Fruit fly (Drosophila melanogaster) whole organism, embryonic: ENCODE results near the gene Him.

Experiments used
- Atf-2 ChIP-seq: fragments of 200-800 bp; sonication (Bioruptor generic); optimal IDR thresholded peaks from 2 replicates; lab custom pipeline; 2016; ENCODE audit warnings: missing biosample characterization, missing genetic modification characterization
- Awh ChIP-seq: fragments of 200-800 bp; sonication (Bioruptor generic); IDR thresholded peaks from 2 replicates; pipeline ENCODE4, ENCODE4 v1.3.6; 2022; ENCODE audit warnings: missing biosample characterization, missing genetic modification characterization
- BtbVII ChIP-seq: fragments of 200-800 bp; sonication (Bioruptor generic); optimal IDR thresholded peaks from 3 replicates; lab custom pipeline; 2017; ENCODE audit warnings: missing biosample characterization, mild to moderate bottlenecking, missing genetic modification characterization
- CG11247 ChIP-seq: fragments of 200-800 bp; sonication (Bioruptor generic); IDR thresholded peaks from 2 replicates; pipeline ENCODE4 v1.3.6; 2022; ENCODE audit warnings: missing biosample characterization, missing genetic modification characterization
- CG12659 ChIP-seq: fragments of 200-800 bp; sonication (Bioruptor generic); optimal IDR thresholded peaks from 3 replicates; lab custom pipeline; 2017; ENCODE audit warnings: mild to moderate bottlenecking, missing biosample characterization, missing genetic modification reagents, missing genetic modification characterization
- CG15696 ChIP-seq: fragments of 200-800 bp; sonication (Bioruptor generic); optimal IDR thresholded peaks from 2 replicates; lab custom pipeline; 2019; ENCODE audit warnings: missing biosample characterization, mild to moderate bottlenecking, missing genetic modification characterization, moderate library complexity
- CG1603 ChIP-seq: fragments of 200-800 bp; sonication (Bioruptor generic); optimal IDR thresholded peaks from 2 replicates; lab custom pipeline; 2019; ENCODE audit warnings: missing biosample characterization, mild to moderate bottlenecking, missing genetic modification characterization, moderate library complexity
- CG17361 ChIP-seq: fragments of 200-800 bp; sonication (Bioruptor generic); IDR thresholded peaks from 3 replicates; pipeline ENCODE4 v1.3.6; 2022; ENCODE audit warnings: missing biosample characterization, missing genetic modification characterization
- CG17612 ChIP-seq: fragments of 200-800 bp; sonication (Bioruptor generic); IDR thresholded peaks from 2 replicates; pipeline ENCODE4 v1.3.6; 2022; ENCODE audit warnings: missing biosample characterization, missing genetic modification characterization
- CG17829 ChIP-seq: fragments of 200-800 bp; optimal IDR thresholded peaks from 2 replicates; lab custom pipeline; 2019; ENCODE audit warnings: missing biosample characterization, mild to moderate bottlenecking, missing genetic modification characterization, moderate library complexity
- CG1792 ChIP-seq: fragments of 200-800 bp; sonication (Bioruptor generic); optimal IDR thresholded peaks from 2 replicates; lab custom pipeline; 2016; ENCODE audit warnings: missing biosample characterization, missing genetic modification characterization
- CG2202 ChIP-seq: fragments of 200-800 bp; sonication (Bioruptor generic); optimal IDR thresholded peaks from 2 replicates; lab custom pipeline; 2018; ENCODE audit warnings: missing biosample characterization, mild to moderate bottlenecking, missing genetic modification characterization
- CG3065 ChIP-seq: fragments of 200-800 bp; sonication (Bioruptor generic); optimal IDR thresholded peaks from 2 replicates; lab custom pipeline; 2016; ENCODE audit warnings: missing biosample characterization, missing genetic modification characterization
- CG33557 ChIP-seq: fragments of 200-800 bp; sonication (Bioruptor generic); optimal IDR thresholded peaks from 2 replicates; lab custom pipeline; 2019; ENCODE audit warnings: missing biosample characterization, mild to moderate bottlenecking, missing genetic modification characterization, moderate library complexity
- CG3847 ChIP-seq: fragments of 200-800 bp; sonication (Bioruptor generic); IDR thresholded peaks from 2 replicates; pipeline ENCODE4 v1.3.6; 2022; ENCODE audit warnings: missing biosample characterization, missing genetic modification characterization
- CG4854 ChIP-seq: fragments of 200-800 bp; sonication (Bioruptor generic); optimal IDR thresholded peaks from 2 replicates; lab custom pipeline; 2016; ENCODE audit warnings: missing biosample characterization, missing genetic modification characterization, inconsistent platforms
- CG6175 ChIP-seq: fragments of 200-800 bp; sonication (Bioruptor generic); IDR thresholded peaks from 3 replicates; pipeline ENCODE4 v1.3.6; 2022; ENCODE audit warnings: missing biosample characterization, missing genetic modification characterization
- CG6854 ChIP-seq: fragments of 200-800 bp; sonication (Bioruptor generic); optimal IDR thresholded peaks from 3 replicates; lab custom pipeline; 2017; ENCODE audit warnings: missing biosample characterization, mild to moderate bottlenecking, missing genetic modification characterization
- CG7839 ChIP-seq: fragments of 200-800 bp; sonication (Bioruptor generic); optimal IDR thresholded peaks from 3 replicates; lab custom pipeline; 2018; ENCODE audit warnings: missing biosample characterization, mild to moderate bottlenecking, missing genetic modification characterization, moderate library complexity
- CG9817 ChIP-seq: fragments of 200-800 bp; sonication (Bioruptor generic); optimal IDR thresholded peaks from 2 replicates; lab custom pipeline; 2018; ENCODE audit warnings: missing biosample characterization, mild to moderate bottlenecking, missing genetic modification characterization, moderate library complexity
- GATAe ChIP-seq: fragments of 200-800 bp; sonication (Bioruptor generic); conservative IDR thresholded peaks from 2 replicates; pipeline ENCODE4 v1.3.6; 2022; ENCODE audit warnings: missing biosample characterization, missing genetic modification characterization
- HLHmδ ChIP-seq: fragments of 200-800 bp; sonication (Bioruptor generic); optimal IDR thresholded peaks from 2 replicates; lab custom pipeline; 2018; ENCODE audit warnings: missing biosample characterization, mild to moderate bottlenecking, missing genetic modification characterization, moderate library complexity
- Lhr ChIP-seq: fragments of 200-800 bp; sonication (Bioruptor generic); optimal IDR thresholded peaks from 3 replicates; lab custom pipeline; 2017; ENCODE audit warnings: mild to moderate bottlenecking, missing biosample characterization, missing genetic modification reagents, missing genetic modification characterization
- Lpt ChIP-seq: fragments of >200 bp; optimal IDR thresholded peaks from 2 replicates; lab custom pipeline; 2018; ENCODE audit warnings: missing biosample characterization, missing genetic modification characterization
- Mrtf ChIP-seq: fragments of 200-800 bp; sonication (Bioruptor generic); IDR thresholded peaks from 3 replicates; pipeline ENCODE4 v1.3.6; 2022; ENCODE audit warnings: missing biosample characterization, missing genetic modification characterization
- Nf-YB ChIP-seq: fragments of 200-800 bp; sonication (Bioruptor generic); optimal IDR thresholded peaks from 3 replicates; lab custom pipeline; 2019; ENCODE audit warnings: missing biosample characterization, mild to moderate bottlenecking, missing genetic modification characterization, moderate library complexity
- PHDP ChIP-seq: fragments of 200-800 bp; sonication (Bioruptor generic); optimal IDR thresholded peaks from 3 replicates; lab custom pipeline; 2018; ENCODE audit warnings: missing biosample characterization, mild to moderate bottlenecking, missing genetic modification characterization, moderate library complexity
- Six4 ChIP-seq: fragments of 200-800 bp; sonication (Bioruptor generic); optimal IDR thresholded peaks from 2 replicates; lab custom pipeline; 2016; ENCODE audit warnings: missing biosample characterization, missing genetic modification characterization
- Ssrp ChIP-seq: fragments of 200-800 bp; sonication (Bioruptor generic); optimal IDR thresholded peaks from 2 replicates; lab custom pipeline; 2018; ENCODE audit warnings: missing biosample characterization, mild to moderate bottlenecking, missing genetic modification characterization, moderate library complexity
- bcd ChIP-seq: fragments of 200-800 bp; sonication (Bioruptor generic); optimal IDR thresholded peaks from 2 replicates; lab custom pipeline; 2017; ENCODE audit warnings: missing biosample characterization, mild to moderate bottlenecking, missing genetic modification characterization
- cg ChIP-seq: fragments of 200-800 bp; sonication (Bioruptor generic); optimal IDR thresholded peaks from 3 replicates; lab custom pipeline; 2019; ENCODE audit warnings: missing biosample characterization, mild to moderate bottlenecking, missing genetic modification characterization, moderate library complexity
- da ChIP-seq: fragments of 200-800 bp; sonication (Bioruptor generic); optimal IDR thresholded peaks from 2 replicates; lab custom pipeline; 2016; ENCODE audit warnings: missing biosample characterization, missing genetic modification characterization
- dmrt11E ChIP-seq: fragments of 200-800 bp; sonication (Bioruptor generic); optimal IDR thresholded peaks from 3 replicates; lab custom pipeline; 2018; ENCODE audit warnings: missing biosample characterization, mild to moderate bottlenecking, missing genetic modification characterization, moderate library complexity
- dmrt99B ChIP-seq: fragments of 200-800 bp; sonication (Bioruptor generic); optimal IDR thresholded peaks from 2 replicates; lab custom pipeline; 2018; ENCODE audit warnings: missing biosample characterization, mild to moderate bottlenecking, missing genetic modification characterization, moderate library complexity
- emc ChIP-seq: fragments of 200-800 bp; sonication (Bioruptor generic); optimal IDR thresholded peaks from 2 replicates; lab custom pipeline; 2016; ENCODE audit warnings: missing biosample characterization, missing genetic modification characterization
- fru ChIP-seq: fragments of >200 bp; optimal IDR thresholded peaks from 2 replicates; lab custom pipeline; 2017
- gcm ChIP-seq: fragments of 200-800 bp; sonication (Bioruptor generic); optimal IDR thresholded peaks from 2 replicates; lab custom pipeline; 2019; ENCODE audit warnings: missing biosample characterization, mild to moderate bottlenecking, missing genetic modification characterization, moderate library complexity
- gsb-n ChIP-seq: fragments of 200-800 bp; sonication (Bioruptor generic); optimal IDR thresholded peaks from 3 replicates; lab custom pipeline; 2018; ENCODE audit warnings: missing biosample characterization, mild to moderate bottlenecking, missing genetic modification characterization
- gt ChIP-seq: fragments of 200-800 bp; sonication (Bioruptor generic); IDR thresholded peaks from 2 replicates; pipeline ENCODE4 v1.3.6; 2022; ENCODE audit warnings: missing biosample characterization, missing genetic modification characterization
- kah ChIP-seq: fragments of 200-800 bp; sonication (Bioruptor generic); optimal IDR thresholded peaks from 2 replicates; lab custom pipeline; 2018; ENCODE audit warnings: missing biosample characterization, mild to moderate bottlenecking, missing genetic modification characterization
- lola ChIP-seq, 3 experiments: fragments of >200 bp in 2 of 3; fragments of 200-800 bp in 1 of 3; sonication (Bioruptor generic) in 1 of 3; optimal IDR thresholded peaks; 2 replicates each; lab custom pipeline; 2017 to 2019; ENCODE audit warnings: missing biosample characterization in 3 of 3, missing genetic modification characterization in 3 of 3, mild to moderate bottlenecking in 1 of 3, moderate library complexity in 1 of 3
- mam ChIP-seq: fragments of 200-800 bp; sonication (Bioruptor generic); optimal IDR thresholded peaks from 3 replicates; lab custom pipeline; 2016; ENCODE audit warnings: missing biosample characterization, missing genetic modification characterization
- slbo ChIP-seq: fragments of 200-800 bp; sonication (Bioruptor generic); IDR thresholded peaks from 2 replicates; pipeline ENCODE4 v1.3.6; 2022; ENCODE audit warnings: missing biosample characterization, missing genetic modification characterization
- slp2 ChIP-seq: fragments of 200-800 bp; sonication (Bioruptor generic); optimal IDR thresholded peaks from 2 replicates; lab custom pipeline; 2016; ENCODE audit warnings: missing biosample characterization, missing genetic modification characterization
- tgo ChIP-seq: fragments of 200-800 bp; sonication (Bioruptor generic); IDR thresholded peaks from 3 replicates; pipeline ENCODE4 v1.3.6; 2022; ENCODE audit warnings: missing biosample characterization, missing genetic modification characterization
- trem ChIP-seq: fragments of 200-800 bp; optimal IDR thresholded peaks from 3 replicates; lab custom pipeline; 2019; ENCODE audit warnings: missing biosample characterization, mild to moderate bottlenecking, missing genetic modification characterization, moderate library complexity
- unpg ChIP-seq: fragments of 200-800 bp; sonication (Bioruptor generic); optimal IDR thresholded peaks from 3 replicates; lab custom pipeline; 2018; ENCODE audit warnings: missing biosample characterization, mild to moderate bottlenecking, missing genetic modification characterization, moderate library complexity
- usp ChIP-seq: fragments of >200 bp; optimal IDR thresholded peaks from 2 replicates; lab custom pipeline; 2017; ENCODE audit warnings: missing biosample characterization, missing genetic modification characterization
- vnd ChIP-seq: fragments of 200-800 bp; sonication (Bioruptor generic); IDR thresholded peaks from 3 replicates; pipeline ENCODE4 v1.3.6; 2022; ENCODE audit warnings: missing biosample characterization, missing genetic modification characterization; ENCODE audit not compliant: partially characterized antibody
- vvl ChIP-seq: fragments of 200-800 bp; sonication (Bioruptor generic); IDR thresholded peaks from 2 replicates; pipeline ENCODE4 v1.3.6; 2022; ENCODE audit warnings: missing biosample characterization, missing genetic modification characterization

The Him gene

dm6 chrX:18208079-18208865 is 955 bp upstream of the Him start (continued):
- TF ChIP-seq trem (tag; lab: Kevin White, UChicago): peak; percentile 1
- no peak for TF ChIP-seq Lpt
- TF ChIP-seq CG2202 (tag; lab: Kevin White, UChicago): no peak
- TF ChIP-seq bcd: no peak
- no peak for TF ChIP-seq CG1792 (GFP tag; lab: Kevin White, UChicago)
- no peak for TF ChIP-seq mam (GFP tag; lab: Kevin White, UChicago)
- no peak for TF ChIP-seq CG3847 (GFP tag; lab: Robert Waterston, UW)
- no peak for TF ChIP-seq gcm
- TF ChIP-seq CG12659 (GFP tag; lab: Kevin White, UChicago): no peak
- no peak for TF ChIP-seq fru (lab: Kevin White, UChicago)
- TF ChIP-seq slp2: no peak
- TF ChIP-seq Atf-2: no peak
- TF ChIP-seq CG1603 (tag; lab: Kevin White, UChicago): no peak
- TF ChIP-seq gt: no peak
- TF ChIP-seq Six4 (GFP tag; lab: Kevin White, UChicago): no peak
- no peak for TF ChIP-seq CG4854
- TF ChIP-seq vnd (GFP tag; lab: Robert Waterston, UW): no peak
- no peak for TF ChIP-seq HLHmδ (GFP tag; lab: Kevin White, UChicago)
- TF ChIP-seq emc (GFP tag; lab: Kevin White, UChicago): no peak
- TF ChIP-seq CG33557: peak; percentile 7
- peak; percentile 14 for TF ChIP-seq gsb-n (tag; lab: Kevin White, UChicago)
- TF ChIP-seq Ssrp (tag; lab: Kevin White, UChicago): peak; percentile 42
- TF ChIP-seq Lhr (GFP tag; lab: Kevin White, UChicago): no peak
- TF ChIP-seq dmrt99B: peak; percentile 2
- TF ChIP-seq Nf-YB (GFP tag; lab: Kevin White, UChicago): peak; percentile 2
- peak; percentile 80 for TF ChIP-seq CG17361 (GFP tag; lab: Robert Waterston, UW)
- TF ChIP-seq CG3065 (GFP tag; lab: Kevin White, UChicago): no peak
- TF ChIP-seq Mrtf (GFP tag; lab: Robert Waterston, UW): no peak
- no peak for TF ChIP-seq slbo (GFP tag; lab: Robert Waterston, UW)
- TF ChIP-seq CG6175 (GFP tag; lab: Robert Waterston, UW): no peak
- no peak for TF ChIP-seq CG7839 (tag; lab: Kevin White, UChicago)
- peak; percentile 71 for TF ChIP-seq dmrt11E (tag; lab: Kevin White, UChicago)
- peak; percentile 37 for TF ChIP-seq CG17829 (tag; lab: Kevin White, UChicago)
- peak; percentile 65 for TF ChIP-seq kah
- TF ChIP-seq vvl (GFP tag; lab: Robert Waterston, UW): no peak
- TF ChIP-seq BtbVII (GFP tag; lab: Kevin White, UChicago): no peak
- TF ChIP-seq GATAe: no peak
- TF ChIP-seq CG17612: no peak
- TF ChIP-seq da: no peak
- TF ChIP-seq cg (GFP tag; lab: Kevin White, UChicago): peak; percentile 45
- peak; percentile 65 for TF ChIP-seq CG15696 (tag; lab: Kevin White, UChicago)
- TF ChIP-seq Awh: no peak
- no peak for TF ChIP-seq usp (GFP tag; lab: Kevin White, UChicago)
- TF ChIP-seq lola (GFP tag; optimal IDR thresholded peaks at IDR 0.05; lab: Kevin White, UChicago): peak in 1 of 3 experiments; percentile 79
- no peak for TF ChIP-seq PHDP (tag; lab: Kevin White, UChicago)
- no peak for TF ChIP-seq tgo (GFP tag; lab: Robert Waterston, UW)
- TF ChIP-seq unpg (GFP tag; lab: Kevin White, UChicago): no peak
- no peak for TF ChIP-seq CG9817
- no peak for TF ChIP-seq CG11247 (GFP tag; lab: Robert Waterston, UW)
- TF ChIP-seq CG6854 (GFP tag; lab: Kevin White, UChicago): no peak
